Worm (Caenorhabditis elegans) whole organism, L1 larva: ENCODE data around the gene hnd-1.

Source experiments
- C34B4.2 ChIP-seq: sonication (generic microtip); optimal IDR thresholded peaks from 2 replicates; lab custom pipeline; 2017; ENCODE audit warnings: mild to moderate bottlenecking, missing genetic modification characterization, missing compliant biosample characterization
- F16B12.6 ChIP-seq: fragments of 150-350 bp; optimal IDR thresholded peaks from 2 replicates; lab custom pipeline; 2014; ENCODE audit warnings: missing biosample characterization, missing genetic modification characterization
- aha-1 ChIP-seq: fragments of 150-350 bp; optimal IDR thresholded peaks from 2 replicates; lab custom pipeline; 2014; ENCODE audit warnings: missing biosample characterization, missing genetic modification characterization
- ama-1 ChIP-seq: fragments of 150-350 bp; optimal IDR thresholded peaks from 2 replicates; lab custom pipeline; 2014
- ceh-8 ChIP-seq: fragments of 200-800 bp; sonication (Bioruptor generic); optimal IDR thresholded peaks from 2 replicates; lab custom pipeline; 2018; ENCODE audit warnings: mild to moderate bottlenecking, missing genetic modification characterization, moderate library complexity, missing compliant biosample characterization
- ceh-82 ChIP-seq, 3 experiments: fragments of 150-350 bp in 1 of 3; sonication (generic microtip) in 2 of 3; optimal IDR thresholded peaks; 2 replicates each; lab custom pipeline; 2014 to 2017; ENCODE audit warnings: missing biosample characterization in 3 of 3, missing genetic modification characterization in 3 of 3
- ceh-90 ChIP-seq: sonication (generic microtip); optimal IDR thresholded peaks from 2 replicates; lab custom pipeline; 2016; ENCODE audit warnings: missing genetic modification characterization, missing compliant biosample characterization
- egl-13 ChIP-seq: sonication (generic microtip); optimal IDR thresholded peaks from 2 replicates; lab custom pipeline; 2016; ENCODE audit warnings: missing genotype, missing genetic modification reagents, missing genetic modification characterization, missing compliant biosample characterization
- elt-2 ChIP-seq: sonication (generic microtip); optimal IDR thresholded peaks from 2 replicates; lab custom pipeline; 2016; ENCODE audit warnings: missing genetic modification characterization, mild to moderate bottlenecking, inconsistent platforms, missing compliant biosample characterization, missing genetic modification reagents
- elt-3 ChIP-seq, 6 experiments: fragments of 150-350 bp in 1 of 6; sonication (generic microtip); optimal IDR thresholded peaks; 2 replicates each; lab custom pipeline; 2017 to 2018; ENCODE audit warnings: missing biosample characterization in 6 of 6, missing genetic modification characterization in 6 of 6, inconsistent platforms in 1 of 6
- fkh-4 ChIP-seq: sonication (generic microtip); optimal IDR thresholded peaks from 2 replicates; lab custom pipeline; 2016; ENCODE audit warnings: missing compliant biosample characterization, missing genetic modification characterization, borderline replicate concordance
- grh-1 ChIP-seq: fragments of 200-800 bp; sonication (Bioruptor generic); IDR thresholded peaks from 2 replicates; pipeline ENCODE4 v1.3.6; 2022; ENCODE audit warnings: missing genetic modification reagents, missing genetic modification characterization, missing compliant biosample characterization
- hpl-2 ChIP-seq: fragments of 150-350 bp; optimal IDR thresholded peaks from 2 replicates; lab custom pipeline; 2014; ENCODE audit warnings: missing biosample characterization, missing genetic modification reagents, missing genetic modification characterization
- isw-1 ChIP-seq: fragments of 200-800 bp; sonication (Bioruptor generic); IDR thresholded peaks from 2 replicates; pipeline ENCODE4 v1.3.6; 2022; ENCODE audit warnings: missing genetic modification characterization, missing compliant biosample characterization
- jun-1 ChIP-seq: fragments of 150-350 bp; optimal IDR thresholded peaks from 2 replicates; lab custom pipeline; 2014; ENCODE audit warnings: missing biosample characterization, missing genetic modification reagents, missing genetic modification characterization
- lin-14 ChIP-seq: fragments of 200-800 bp; sonication (Bioruptor generic); optimal IDR thresholded peaks from 2 replicates; lab custom pipeline; 2018; ENCODE audit warnings: mild to moderate bottlenecking, missing genetic modification characterization, moderate library complexity, missing compliant biosample characterization
- lin-15B ChIP-seq: fragments of 150-350 bp; sonication (generic microtip); optimal IDR thresholded peaks from 3 replicates; lab custom pipeline; 2014; ENCODE audit warnings: missing biosample characterization, missing genetic modification characterization
- lin-35 ChIP-seq, 2 experiments: fragments of 150-350 bp; optimal IDR thresholded peaks; 2 replicates each; lab custom pipeline; 2014; ENCODE audit warnings: missing biosample characterization in 2 of 2, missing genetic modification characterization in 2 of 2, missing genetic modification reagents in 2 of 2
- lin-39 ChIP-seq: fragments of 150-350 bp; optimal IDR thresholded peaks from 2 replicates; lab custom pipeline; 2014; ENCODE audit warnings: missing biosample characterization, missing genetic modification reagents, missing genetic modification characterization
- lir-3 ChIP-seq: sonication (generic microtip); optimal IDR thresholded peaks from 2 replicates; lab custom pipeline; 2016; ENCODE audit warnings: mild to moderate bottlenecking, missing genetic modification characterization, moderate library complexity, missing compliant biosample characterization; ENCODE audit not compliant: poor library complexity
- lsy-2 ChIP-seq, 2 experiments: fragments of 150-350 bp; optimal IDR thresholded peaks; 2 replicates each; lab custom pipeline; 2014; ENCODE audit warnings: missing biosample characterization in 2 of 2, missing genetic modification characterization in 2 of 2
- mdl-1 ChIP-seq, 2 experiments: fragments of 150-350 bp; optimal IDR thresholded peaks; 2 replicates each; lab custom pipeline; 2014 to 2017; ENCODE audit warnings: missing biosample characterization in 2 of 2, missing genetic modification characterization in 2 of 2, inconsistent platforms in 1 of 2
- mef-2 ChIP-seq: fragments of 150-350 bp; optimal IDR thresholded peaks from 2 replicates; lab custom pipeline; 2014; ENCODE audit warnings: missing biosample characterization, missing genetic modification characterization
- nhr-11 ChIP-seq: fragments of 150-350 bp; optimal IDR thresholded peaks from 2 replicates; lab custom pipeline; 2014; ENCODE audit warnings: missing biosample characterization, missing genetic modification characterization
- nhr-12 ChIP-seq: sonication (generic microtip); optimal IDR thresholded peaks from 2 replicates; lab custom pipeline; 2017; ENCODE audit warnings: missing biosample characterization, missing genetic modification characterization
- nhr-19 ChIP-seq: fragments of 200-800 bp; sonication (Bioruptor generic); conservative IDR thresholded peaks from 2 replicates; pipeline ENCODE4 v1.3.6; 2022; ENCODE audit warnings: missing genetic modification characterization, missing compliant biosample characterization
- nhr-20 ChIP-seq: sonication (generic microtip); optimal IDR thresholded peaks from 2 replicates; lab custom pipeline; 2016; ENCODE audit warnings: mild to moderate bottlenecking, missing genetic modification characterization, missing compliant biosample characterization
- nhr-237 ChIP-seq: fragments of 150-350 bp; optimal IDR thresholded peaks from 2 replicates; lab custom pipeline; 2014; ENCODE audit warnings: missing biosample characterization, missing genetic modification characterization
- nhr-71 ChIP-seq: sonication (generic microtip); optimal IDR thresholded peaks from 2 replicates; lab custom pipeline; 2016; ENCODE audit warnings: mild to moderate bottlenecking, missing genetic modification characterization, moderate library complexity, missing compliant biosample characterization
- nhr-77 ChIP-seq: fragments of 150-350 bp; optimal IDR thresholded peaks from 2 replicates; lab custom pipeline; 2014; ENCODE audit warnings: missing biosample characterization, missing genetic modification characterization
- nhr-85 ChIP-seq: sonication (generic microtip); peaks from one replicate; lab custom pipeline; 2016; ENCODE audit warnings: missing genetic modification characterization, inconsistent platforms, missing compliant biosample characterization
- pag-3 ChIP-seq: sonication (generic microtip); optimal IDR thresholded peaks from 2 replicates; lab custom pipeline; 2017; ENCODE audit warnings: missing genetic modification characterization, mild to moderate bottlenecking, missing compliant biosample characterization, antibody characterized with exemption, borderline replicate concordance; ENCODE audit not compliant: insufficient read depth
- pax-3 ChIP-seq: fragments of 200-800 bp; sonication (Bioruptor generic); optimal IDR thresholded peaks from 2 replicates; lab custom pipeline; 2018; ENCODE audit warnings: mild to moderate bottlenecking, missing genetic modification characterization, moderate library complexity, missing compliant biosample characterization
- pqm-1 ChIP-seq: sonication (generic microtip); optimal IDR thresholded peaks from 3 replicates; lab custom pipeline; 2017; ENCODE audit warnings: missing biosample characterization, missing genetic modification characterization
- rnt-1 ChIP-seq: sonication (generic microtip); optimal IDR thresholded peaks from 2 replicates; lab custom pipeline; 2016; ENCODE audit warnings: mild to moderate bottlenecking, missing genetic modification characterization, moderate library complexity, missing compliant biosample characterization
- skn-1 ChIP-seq: fragments of 150-350 bp; optimal IDR thresholded peaks from 2 replicates; lab custom pipeline; 2014; ENCODE audit warnings: missing biosample characterization, missing genetic modification characterization
- snpc-4 ChIP-seq: fragments of 150-350 bp; optimal IDR thresholded peaks from 2 replicates; lab custom pipeline; 2014; ENCODE audit warnings: missing biosample characterization, missing genetic modification characterization
- sox-4 ChIP-seq: sonication (generic microtip); optimal IDR thresholded peaks from 2 replicates; lab custom pipeline; 2016; ENCODE audit warnings: missing genetic modification characterization, missing compliant biosample characterization
- swsn-7 ChIP-seq: sonication (generic microtip); optimal IDR thresholded peaks from 2 replicates; lab custom pipeline; 2016; ENCODE audit warnings: missing genetic modification characterization, missing compliant biosample characterization
- tlp-1 ChIP-seq: fragments of 150-350 bp; optimal IDR thresholded peaks from 2 replicates; lab custom pipeline; 2014; ENCODE audit warnings: missing biosample characterization, missing genetic modification characterization
- unc-130 ChIP-seq: fragments of 150-350 bp; optimal IDR thresholded peaks from 2 replicates; lab custom pipeline; 2017; ENCODE audit warnings: missing biosample characterization, missing genetic modification characterization, inconsistent platforms
- unc-30 ChIP-seq: sonication (generic microtip); optimal IDR thresholded peaks from 2 replicates; lab custom pipeline; 2017; ENCODE audit warnings: missing biosample characterization, missing genetic modification characterization
- unc-62 ChIP-seq: fragments of 150-350 bp; optimal IDR thresholded peaks from 2 replicates; lab custom pipeline; 2014; ENCODE audit warnings: missing biosample characterization, missing genetic modification reagents, missing genetic modification characterization
- unc-86 ChIP-seq: sonication (generic microtip); optimal IDR thresholded peaks from 2 replicates; lab custom pipeline; 2016; ENCODE audit warnings: missing genetic modification characterization, missing compliant biosample characterization
- unc-98 ChIP-seq: fragments of 200-800 bp; sonication (Bioruptor generic); IDR thresholded peaks from 2 replicates; pipeline ENCODE4 v1.3.6; 2022; ENCODE audit warnings: missing genetic modification characterization, missing compliant biosample characterization
- vab-15 ChIP-seq: sonication (generic microtip); optimal IDR thresholded peaks from 2 replicates; lab custom pipeline; 2017; ENCODE audit warnings: missing genotype, mild to moderate bottlenecking, missing genetic modification characterization, missing compliant biosample characterization
- zip-4 ChIP-seq: fragments of 200-800 bp; sonication (Bioruptor generic); optimal IDR thresholded peaks from 2 replicates; lab custom pipeline; 2018; ENCODE audit warnings: mild to moderate bottlenecking, missing genetic modification characterization, moderate library complexity, missing compliant biosample characterization
- ztf-11 ChIP-seq, 2 experiments: sonication (generic microtip); optimal IDR thresholded peaks; 2 replicates each; lab custom pipeline; 2016 to 2017; ENCODE audit warnings: missing genetic modification characterization in 2 of 2, missing biosample characterization in 1 of 2, missing compliant biosample characterization in 1 of 2
- ztf-4 ChIP-seq: fragments of 150-350 bp; optimal IDR thresholded peaks from 2 replicates; lab custom pipeline; 2014; ENCODE audit warnings: missing biosample characterization, missing genetic modification characterization

hnd-1 gene

DNA sequence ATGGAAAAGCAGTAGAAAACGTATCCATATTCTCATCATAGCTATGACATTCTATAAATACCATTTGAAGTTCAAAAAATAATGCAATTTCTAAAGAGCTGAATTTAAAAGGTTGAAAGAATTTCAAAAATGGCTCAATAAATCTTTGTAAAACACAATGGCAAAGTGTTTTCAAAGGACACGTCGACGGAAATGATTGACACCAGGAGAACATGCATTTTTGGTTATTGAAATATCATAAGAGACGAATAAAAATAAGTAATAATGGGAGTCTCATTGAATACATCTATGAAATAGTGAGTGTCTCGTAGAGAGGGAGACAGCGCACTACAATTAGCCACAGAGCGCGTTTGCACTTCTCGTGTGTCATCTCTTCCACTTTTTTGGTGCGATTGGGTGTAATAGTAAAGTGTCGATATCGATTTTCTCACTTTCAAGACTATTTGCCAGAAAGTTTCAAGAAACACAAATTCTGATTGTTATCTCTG is 27.8 kb upstream of the hnd-1 start, which contains the start of gene T04F8.2 (continued):
- TF ChIP-seq grh-1 (no peak), elt-2 (tag; lab: Kevin White, UChicago) (peak; percentile 28), aha-1 (tag; lab: Kevin White, UChicago) (no peak), ztf-4 (tag; lab: Kevin White, UChicago) (no peak), nhr-71 (peak; percentile 72), lir-3 (tag; lab: Kevin White, UChicago) (no peak), elt-3 (tag; optimal IDR thresholded peaks at IDR 0.05; lab: Kevin White, UChicago) (peak in 1 of 6 experiments; percentile 8), unc-130 (tag; lab: Kevin White, UChicago) (peak; percentile 62), ceh-90 (no peak), nhr-11 (tag; lab: Kevin White, UChicago) (no peak), nhr-12 (tag; lab: Kevin White, UChicago) (no peak), pax-3 (tag; lab: Kevin White, UChicago) (no peak), lsy-2 (tag; optimal IDR thresholded peaks at IDR 0.05; lab: Kevin White, UChicago) (peak; percentile 41 to 70), unc-98 (GFP tag; lab: Robert Waterston, UW) (no peak), fkh-4 (tag; lab: Kevin White, UChicago) (no peak), ztf-11 (tag; optimal IDR thresholded peaks at IDR 0.05; lab: Kevin White, UChicago) (no peak), lin-14 (GFP tag; lab: Kevin White, UChicago) (peak; percentile 80), ceh-82 (tag; optimal IDR thresholded peaks at IDR 0.05; lab: Kevin White, UChicago) (peak in 1 of 3 experiments; percentile 40), lin-35 (GFP tag; optimal IDR thresholded peaks at IDR 0.05; lab: Kevin White, UChicago) (peak; percentile 54 to 59), tlp-1 (tag; lab: Kevin White, UChicago) (no peak), skn-1 (tag; lab: Kevin White, UChicago) (peak; percentile 50), C34B4.2 (tag; lab: Kevin White, UChicago) (no peak), pag-3 (no peak), F16B12.6 (peak; percentile 26), swsn-7 (tag; lab: Kevin White, UChicago) (peak; percentile 65), lin-39 (tag; lab: Kevin White, UChicago) (no peak), nhr-237 (tag; lab: Kevin White, UChicago) (no peak), nhr-19 (GFP tag; lab: Robert Waterston, UW) (peak; percentile 29), sox-4 (no peak), mdl-1 (tag; optimal IDR thresholded peaks at IDR 0.05; lab: Kevin White, UChicago) (peak in 1 of 2 experiments; percentile 58), mef-2 (no peak), egl-13 (no peak), nhr-20 (tag; lab: Kevin White, UChicago) (peak; percentile 82), unc-30 (tag; lab: Kevin White, UChicago) (no peak), hpl-2 (GFP tag; lab: Kevin White, UChicago) (no peak), isw-1 (peak; percentile 17; the same call in 1 of the 2 replicates), snpc-4 (tag; lab: Kevin White, UChicago) (no peak), unc-62 (GFP tag; lab: Kevin White, UChicago) (no peak), zip-4 (GFP tag; lab: Kevin White, UChicago) (no peak), rnt-1 (tag; lab: Kevin White, UChicago) (peak; percentile 52), nhr-85 (peak; percentile 79), lin-15B (tag; lab: Kevin White, UChicago) (peak; percentile 32)

DNA sequence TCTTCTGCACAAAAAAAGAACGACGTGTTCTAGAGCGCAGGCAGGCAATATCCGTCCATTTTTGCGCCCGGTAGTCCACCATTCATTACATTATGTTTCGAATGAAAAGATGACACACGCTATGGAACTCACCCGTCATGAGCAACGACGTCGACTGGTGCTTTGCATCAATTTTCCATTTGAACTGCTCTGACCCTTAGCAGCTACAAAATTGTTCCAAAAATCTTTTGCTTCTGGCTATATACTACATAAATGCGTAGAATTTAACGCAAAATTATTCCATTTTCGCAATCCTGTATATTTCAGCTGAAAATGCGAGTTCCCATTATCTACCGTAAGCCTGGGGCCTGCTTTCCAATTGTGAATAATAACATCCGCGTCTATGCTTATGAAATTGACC is 26.0 kb upstream of the hnd-1 start, which contains the start of gene T04F8.3:
T04F8.3 (plus strand) TSS at position 301 of the 400 bp plus-strand sequence.
- TF ChIP-seq unc-98 (GFP tag; lab: Robert Waterston, UW) (no peak), unc-86 (no peak), nhr-77 (no peak), jun-1 (tag; lab: Kevin White, UChicago) (no peak), nhr-19 (GFP tag; lab: Robert Waterston, UW) (no peak), ceh-8 (GFP tag; lab: Kevin White, UChicago) (no peak), pax-3 (tag; lab: Kevin White, UChicago) (no peak), nhr-12 (tag; lab: Kevin White, UChicago) (no peak), nhr-20 (tag; lab: Kevin White, UChicago) (no peak), nhr-11 (tag; lab: Kevin White, UChicago) (no peak), egl-13 (no peak), pqm-1 (no peak), swsn-7 (tag; lab: Kevin White, UChicago) (no peak), vab-15 (no peak), tlp-1 (tag; lab: Kevin White, UChicago) (no peak), ama-1 (lab: Kevin White, UChicago) (no peak)
